Fruit fly (Drosophila melanogaster) whole organism, embryonic: ENCODE measurements around the gene CG9497.

Experiments
- Antp ChIP-seq: fragments of 200-800 bp; sonication (Bioruptor generic); optimal IDR thresholded peaks from 3 replicates; lab custom pipeline; 2016; ENCODE audit warnings: missing biosample characterization, missing genetic modification characterization
- Atf-2 ChIP-seq: fragments of 200-800 bp; sonication (Bioruptor generic); optimal IDR thresholded peaks from 2 replicates; lab custom pipeline; 2016; ENCODE audit warnings: missing biosample characterization, missing genetic modification characterization
- CG10274 ChIP-seq: fragments of 200-800 bp; sonication (Bioruptor generic); optimal IDR thresholded peaks from 3 replicates; lab custom pipeline; 2017; ENCODE audit warnings: missing biosample characterization, mild to moderate bottlenecking, missing genetic modification characterization
- CG10321 ChIP-seq: fragments of 200-800 bp; sonication (Bioruptor generic); IDR thresholded peaks from 2 replicates; pipeline ENCODE4 v1.3.6; 2022; ENCODE audit warnings: missing biosample characterization, missing genetic modification characterization
- CG11696 ChIP-seq: fragments of 200-800 bp; sonication (Bioruptor generic); IDR thresholded peaks from 2 replicates; pipeline ENCODE4 v1.3.6; 2022; ENCODE audit warnings: missing biosample characterization, missing genetic modification characterization
- CG12744 ChIP-seq: fragments of 200-800 bp; sonication (Bioruptor generic); optimal IDR thresholded peaks from 2 replicates; lab custom pipeline; 2016; ENCODE audit warnings: missing biosample characterization, missing genetic modification characterization
- CG13894 ChIP-seq: fragments of 200-800 bp; sonication (Bioruptor generic); optimal IDR thresholded peaks from 3 replicates; lab custom pipeline; 2018; ENCODE audit warnings: missing biosample characterization, mild to moderate bottlenecking, missing genetic modification characterization, moderate library complexity
- CG1603 ChIP-seq: fragments of 200-800 bp; sonication (Bioruptor generic); optimal IDR thresholded peaks from 2 replicates; lab custom pipeline; 2019; ENCODE audit warnings: missing biosample characterization, mild to moderate bottlenecking, missing genetic modification characterization, moderate library complexity
- CG30403 ChIP-seq: fragments of 200-800 bp; sonication (Bioruptor generic); optimal IDR thresholded peaks from 3 replicates; lab custom pipeline; 2016; ENCODE audit warnings: missing biosample characterization, missing genetic modification characterization
- CG32532 ChIP-seq: fragments of 200-800 bp; sonication (Bioruptor generic); IDR thresholded peaks from 2 replicates; pipeline ENCODE4 v1.3.6; 2022; ENCODE audit warnings: missing biosample characterization, missing genetic modification characterization
- CG3407 ChIP-seq: fragments of 200-800 bp; sonication (Bioruptor generic); optimal IDR thresholded peaks from 2 replicates; lab custom pipeline; 2018; ENCODE audit warnings: missing biosample characterization, mild to moderate bottlenecking, missing genetic modification characterization
- CG34422 ChIP-seq: fragments of 200-800 bp; sonication (Bioruptor generic); IDR thresholded peaks from 3 replicates; pipeline ENCODE4 v1.3.6; 2022; ENCODE audit warnings: missing biosample characterization, missing genetic modification characterization
- CG4360 ChIP-seq: fragments of 200-800 bp; sonication (Bioruptor generic); IDR thresholded peaks from 2 replicates; pipeline ENCODE4 v1.3.6; 2022; ENCODE audit warnings: missing biosample characterization, missing genetic modification characterization
- CG5245 ChIP-seq: fragments of 200-800 bp; sonication (Bioruptor generic); optimal IDR thresholded peaks from 3 replicates; lab custom pipeline; 2016; ENCODE audit warnings: missing biosample characterization, missing genetic modification characterization
- CG6175 ChIP-seq: fragments of 200-800 bp; sonication (Bioruptor generic); IDR thresholded peaks from 3 replicates; pipeline ENCODE4 v1.3.6; 2022; ENCODE audit warnings: missing biosample characterization, missing genetic modification characterization
- CG6254 ChIP-seq: fragments of 200-800 bp; sonication (Bioruptor generic); optimal IDR thresholded peaks from 3 replicates; lab custom pipeline; 2017; ENCODE audit warnings: mild to moderate bottlenecking, missing biosample characterization, missing genetic modification reagents, missing genetic modification characterization
- CG6854 ChIP-seq: fragments of 200-800 bp; sonication (Bioruptor generic); optimal IDR thresholded peaks from 3 replicates; lab custom pipeline; 2017; ENCODE audit warnings: missing biosample characterization, mild to moderate bottlenecking, missing genetic modification characterization
- CG8089 ChIP-seq: fragments of 200-800 bp; sonication (Bioruptor generic); optimal IDR thresholded peaks from 3 replicates; lab custom pipeline; 2016; ENCODE audit warnings: missing biosample characterization, missing genetic modification characterization
- CG8924 ChIP-seq: fragments of 200-800 bp; optimal IDR thresholded peaks from 3 replicates; lab custom pipeline; 2019; ENCODE audit warnings: missing biosample characterization, mild to moderate bottlenecking, missing genetic modification characterization, moderate library complexity
- Dp ChIP-seq: fragments of 200-800 bp; sonication (Bioruptor generic); optimal IDR thresholded peaks from 2 replicates; lab custom pipeline; 2018; ENCODE audit warnings: missing biosample characterization, mild to moderate bottlenecking, missing genetic modification characterization, moderate library complexity
- Drgx ChIP-seq: fragments of 200-800 bp; sonication (Bioruptor generic); IDR thresholded peaks from 2 replicates; pipeline ENCODE4 v1.3.6; 2022; ENCODE audit warnings: missing biosample characterization, missing genetic modification characterization
- Eip74EF ChIP-seq, 2 experiments: fragments of 200-800 bp in 1 of 2; fragments of >200 bp in 1 of 2; sonication (Bioruptor generic) in 1 of 2; optimal IDR thresholded peaks; 2 replicates each; lab custom pipeline; 2017 to 2019; ENCODE audit warnings: missing biosample characterization in 2 of 2, missing genetic modification characterization in 2 of 2, mild to moderate bottlenecking in 1 of 2, moderate library complexity in 1 of 2
- Elba2 ChIP-seq: fragments of 200-800 bp; sonication (Bioruptor generic); optimal IDR thresholded peaks from 3 replicates; lab custom pipeline; 2016; ENCODE audit warnings: missing biosample characterization, missing genetic modification characterization
- Fer1 ChIP-seq: fragments of 200-800 bp; sonication (Bioruptor generic); optimal IDR thresholded peaks from 2 replicates; lab custom pipeline; 2017; ENCODE audit warnings: missing biosample characterization, mild to moderate bottlenecking, missing genetic modification characterization
- HmgD ChIP-seq: fragments of 200-800 bp; sonication (Bioruptor generic); optimal IDR thresholded peaks from 3 replicates; lab custom pipeline; 2016; ENCODE audit warnings: missing biosample characterization, missing genetic modification characterization
- Hr3 ChIP-seq: fragments of 200-800 bp; sonication (Bioruptor generic); optimal IDR thresholded peaks from 3 replicates; lab custom pipeline; 2016; ENCODE audit warnings: missing biosample characterization, missing genetic modification characterization
- MTF-1 ChIP-seq: fragments of 200-800 bp; sonication (Bioruptor generic); optimal IDR thresholded peaks from 2 replicates; lab custom pipeline; 2018; ENCODE audit warnings: missing biosample characterization, mild to moderate bottlenecking, missing genetic modification characterization, borderline replicate concordance
- NC2α ChIP-seq: fragments of 200-800 bp; sonication (Bioruptor generic); optimal IDR thresholded peaks from 2 replicates; lab custom pipeline; 2016; ENCODE audit warnings: missing biosample characterization, missing genetic modification characterization
- NK7.1 ChIP-seq: fragments of 200-800 bp; sonication (Bioruptor generic); optimal IDR thresholded peaks from 3 replicates; lab custom pipeline; 2016; ENCODE audit warnings: missing biosample characterization, missing genetic modification characterization
- Neu2 ChIP-seq: fragments of 200-800 bp; sonication (Bioruptor generic); optimal IDR thresholded peaks from 3 replicates; lab custom pipeline; 2016; ENCODE audit warnings: missing biosample characterization, missing genetic modification characterization, borderline replicate concordance
- Sox100B ChIP-seq: fragments of 200-800 bp; sonication (Bioruptor generic); optimal IDR thresholded peaks from 3 replicates; lab custom pipeline; 2018; ENCODE audit warnings: missing biosample characterization, mild to moderate bottlenecking, missing genetic modification characterization
- Sry-δ ChIP-seq: fragments of 200-800 bp; sonication (Bioruptor generic); optimal IDR thresholded peaks from 2 replicates; lab custom pipeline; 2016; ENCODE audit warnings: missing biosample characterization, missing genetic modification characterization
- ab ChIP-seq: fragments of 200-800 bp; sonication (Bioruptor generic); optimal IDR thresholded peaks from 2 replicates; lab custom pipeline; 2016; ENCODE audit warnings: missing biosample characterization, missing genetic modification characterization
- abd-A ChIP-seq: fragments of 200-800 bp; sonication (Bioruptor generic); optimal IDR thresholded peaks from 3 replicates; lab custom pipeline; 2019; ENCODE audit warnings: missing biosample characterization, mild to moderate bottlenecking, missing genetic modification characterization, moderate library complexity
- bigmax ChIP-seq: fragments of 200-800 bp; sonication (Bioruptor generic); optimal IDR thresholded peaks from 2 replicates; lab custom pipeline; 2018; ENCODE audit warnings: missing biosample characterization, mild to moderate bottlenecking, missing genetic modification characterization
- bsh ChIP-seq, 2 experiments: fragments of 200-800 bp; sonication (Bioruptor generic); optimal IDR thresholded peaks; 2 replicates each; lab custom pipeline; 2017 to 2018; ENCODE audit warnings: mild to moderate bottlenecking in 2 of 2, missing biosample characterization in 2 of 2, missing genetic modification characterization in 2 of 2, moderate library complexity in 1 of 2
- btn ChIP-seq: fragments of 200-800 bp; sonication (Bioruptor generic); optimal IDR thresholded peaks from 2 replicates; lab custom pipeline; 2016; ENCODE audit warnings: missing biosample characterization, missing genetic modification characterization
- crp ChIP-seq, 2 experiments: fragments of 200-800 bp; sonication (Bioruptor generic); optimal IDR thresholded peaks; 2 replicates in 1 of 2; 3 replicates in 1 of 2; lab custom pipeline; 2017; ENCODE audit warnings: missing biosample characterization in 2 of 2, missing genetic modification characterization in 2 of 2, mild to moderate bottlenecking in 1 of 2, moderate library complexity in 1 of 2
- dysf ChIP-seq: fragments of 200-800 bp; sonication (Bioruptor generic); IDR thresholded peaks from 3 replicates; pipeline ENCODE4 v1.3.6; 2022; ENCODE audit warnings: missing biosample characterization, missing genetic modification characterization
- ewg ChIP-seq: fragments of 200-800 bp; sonication (Bioruptor generic); optimal IDR thresholded peaks from 3 replicates; lab custom pipeline; 2017; ENCODE audit warnings: mild to moderate bottlenecking, missing biosample characterization, missing genetic modification reagents, missing genetic modification characterization
- hbn ChIP-seq: fragments of 200-800 bp; sonication (Bioruptor generic); IDR thresholded peaks from 2 replicates; pipeline ENCODE4 v1.3.6; 2022; ENCODE audit warnings: missing biosample characterization, missing genetic modification characterization; ENCODE audit not compliant: partially characterized antibody
- rib ChIP-seq: fragments of 200-800 bp; sonication (Bioruptor generic); IDR thresholded peaks from 2 replicates; pipeline ENCODE4 v1.3.6; 2022; ENCODE audit warnings: missing biosample characterization, missing genetic modification characterization
- seq ChIP-seq: fragments of 200-800 bp; sonication (Bioruptor generic); IDR thresholded peaks from 2 replicates; pipeline ENCODE4 v1.3.6; 2022; ENCODE audit warnings: missing biosample characterization, missing genetic modification characterization
- tll ChIP-seq, 2 experiments: fragments of 200-800 bp in 1 of 2; fragments of >200 bp in 1 of 2; sonication (Bioruptor generic) in 1 of 2; optimal IDR thresholded peaks; 2 replicates each; lab custom pipeline; 2017 to 2019; ENCODE audit warnings: missing biosample characterization in 2 of 2, missing genetic modification characterization in 2 of 2, mild to moderate bottlenecking in 1 of 2, moderate library complexity in 1 of 2
- trem ChIP-seq: fragments of 200-800 bp; optimal IDR thresholded peaks from 3 replicates; lab custom pipeline; 2019; ENCODE audit warnings: missing biosample characterization, mild to moderate bottlenecking, missing genetic modification characterization, moderate library complexity
- twi ChIP-seq: fragments of 200-800 bp; optimal IDR thresholded peaks from 2 replicates; lab custom pipeline; 2019; ENCODE audit warnings: missing biosample characterization, mild to moderate bottlenecking, missing genetic modification characterization, moderate library complexity
- unc-4 ChIP-seq: fragments of 200-800 bp; sonication (Bioruptor generic); IDR thresholded peaks from 2 replicates; pipeline ENCODE4 v1.3.6; 2022; ENCODE audit warnings: missing biosample characterization, missing genetic modification characterization; ENCODE audit not compliant: partially characterized antibody
- zen ChIP-seq: fragments of 200-800 bp; sonication (Bioruptor generic); optimal IDR thresholded peaks from 3 replicates; lab custom pipeline; 2018; ENCODE audit warnings: missing biosample characterization, mild to moderate bottlenecking, missing genetic modification characterization, moderate library complexity

Gene CG9497

dm6 chr2L:6350984-6351808 lies 3.0 kb upstream of the CG9497 start, which contains the start of gene CG9498 (continued):
- TF ChIP-seq Eip74EF (GFP tag; optimal IDR thresholded peaks at IDR 0.05; lab: Kevin White, UChicago) (peak in 1 of 2 experiments; percentile 69), Elba2 (GFP tag; lab: Kevin White, UChicago) (no peak), ewg (peak; percentile 36), rib (GFP tag; lab: Robert Waterston, UW) (no peak), CG13894 (tag; lab: Kevin White, UChicago) (peak; percentile 92), bigmax (GFP tag; lab: Kevin White, UChicago) (no peak), CG1603 (tag; lab: Kevin White, UChicago) (no peak), unc-4 (GFP tag; lab: Robert Waterston, UW) (no peak), CG8924 (tag; lab: Kevin White, UChicago) (peak; percentile 88), abd-A (no peak), seq (GFP tag; lab: Robert Waterston, UW) (peak; percentile 80), CG30403 (GFP tag; lab: Kevin White, UChicago) (peak; percentile 80), Dp (GFP tag; lab: Kevin White, UChicago) (no peak), ab (GFP tag; lab: Kevin White, UChicago) (no peak), CG34422 (peak; percentile 69; the same call in 2 of the 3 replicates), Drgx (GFP tag; lab: Robert Waterston, UW) (no peak), dysf (GFP tag; lab: Robert Waterston, UW) (peak; percentile 83), CG4360 (GFP tag; lab: Robert Waterston, UW) (no peak), crp (GFP tag; optimal IDR thresholded peaks at IDR 0.05; lab: Kevin White, UChicago) (no peak), bsh (GFP tag; optimal IDR thresholded peaks at IDR 0.05; lab: Kevin White, UChicago) (peak in 1 of 2 experiments; percentile 53), MTF-1 (GFP tag; lab: Kevin White, UChicago) (no peak), CG8089 (GFP tag; lab: Kevin White, UChicago) (no peak), NK7.1 (GFP tag; lab: Kevin White, UChicago) (peak; percentile 7), zen (peak; percentile 36), CG32532 (GFP tag; lab: Robert Waterston, UW) (peak; percentile 95), CG6254 (GFP tag; lab: Kevin White, UChicago) (peak; percentile 23), Hr3 (peak; percentile 71), CG6175 (GFP tag; lab: Robert Waterston, UW) (peak; percentile 60; the same call in 2 of the 3 replicates), Antp (GFP tag; lab: Kevin White, UChicago) (no peak), NC2α (GFP tag; lab: Kevin White, UChicago) (no peak), Sox100B (GFP tag; lab: Kevin White, UChicago) (peak; percentile 90), CG5245 (GFP tag; lab: Kevin White, UChicago) (no peak), CG10274 (GFP tag; lab: Kevin White, UChicago) (peak; percentile 72), Fer1 (GFP tag; lab: Kevin White, UChicago) (peak; percentile 94), hbn (GFP tag; lab: Robert Waterston, UW) (no peak), CG6854 (peak; percentile 91), CG3407 (GFP tag; lab: Kevin White, UChicago) (peak; percentile 9), Atf-2 (no peak), btn (GFP tag; lab: Kevin White, UChicago) (no peak), CG12744 (GFP tag; lab: Kevin White, UChicago) (no peak), trem (peak; percentile 40), CG10321 (GFP tag; lab: Robert Waterston, UW) (peak; percentile 49; the same call in 1 of the 2 replicates), twi (tag; lab: Kevin White, UChicago) (peak; percentile 33), tll (GFP tag; optimal IDR thresholded peaks at IDR 0.05; lab: Kevin White, UChicago) (no peak), HmgD (GFP tag; lab: Kevin White, UChicago) (no peak), CG11696 (peak; percentile 64), Neu2 (GFP tag; lab: Kevin White, UChicago) (no peak), Sry-δ (GFP tag; lab: Kevin White, UChicago) (no peak)
